Worm (Caenorhabditis elegans) whole organism, L4 larva: ENCODE measurements around the gene ran-1.

Source experiments
- D1046.2 ChIP-seq: fragments of 200-800 bp; sonication (Bioruptor generic); IDR thresholded peaks from 2 replicates; pipeline ENCODE4 v1.3.6; 2022; ENCODE audit warnings: missing genetic modification characterization, missing compliant biosample characterization
- F10B5.3 ChIP-seq: sonication (generic microtip); optimal IDR thresholded peaks from 2 replicates; lab custom pipeline; 2016; ENCODE audit warnings: mild to moderate bottlenecking, missing genetic modification characterization, missing compliant biosample characterization
- F37D6.2 ChIP-seq: sonication (generic microtip); optimal IDR thresholded peaks from 2 replicates; lab custom pipeline; 2016; ENCODE audit warnings: mild to moderate bottlenecking, missing genetic modification characterization, missing compliant biosample characterization
- Y105C5A.15 ChIP-seq: fragments of 200-800 bp; sonication (Bioruptor generic); IDR thresholded peaks from 2 replicates; pipeline ENCODE4 v1.3.6; 2022; ENCODE audit warnings: missing genetic modification characterization, missing compliant biosample characterization
- Y48G9A.11 ChIP-seq: fragments of 200-800 bp; sonication (Bioruptor generic); IDR thresholded peaks from 2 replicates; pipeline ENCODE4 v1.3.6; 2022; ENCODE audit warnings: missing genetic modification reagents, missing genetic modification characterization, missing compliant biosample characterization
- Y5F2A.4 ChIP-seq: fragments of 200-800 bp; sonication (Bioruptor generic); optimal IDR thresholded peaks from 2 replicates; lab custom pipeline; 2018; ENCODE audit warnings: mild to moderate bottlenecking, missing genetic modification characterization, missing compliant biosample characterization
- ZK337.2 ChIP-seq: fragments of 200-800 bp; sonication (Bioruptor generic); IDR thresholded peaks from 2 replicates; pipeline ENCODE4 v1.3.6; 2022; ENCODE audit warnings: missing genetic modification reagents, missing genetic modification characterization, missing compliant biosample characterization
- aha-1 ChIP-seq: fragments of 150-350 bp; peaks from one replicate; lab custom pipeline; 2014; ENCODE audit warnings: missing biosample characterization, missing genetic modification characterization
- ama-1 ChIP-seq: fragments of 150-350 bp; optimal IDR thresholded peaks from 2 replicates; lab custom pipeline; 2014; ENCODE audit warnings: inconsistent platforms, mixed read lengths
- ceh-20 ChIP-seq: fragments of 200-800 bp; sonication (Bioruptor generic); IDR thresholded peaks from 2 replicates; pipeline ENCODE4 v1.3.6; 2022; ENCODE audit warnings: missing genetic modification reagents, missing genetic modification characterization, missing compliant biosample characterization
- ceh-62 ChIP-seq: sonication (generic microtip); optimal IDR thresholded peaks from 2 replicates; lab custom pipeline; 2017; ENCODE audit warnings: missing biosample characterization, missing genetic modification characterization
- ceh-82 ChIP-seq: sonication (generic microtip); optimal IDR thresholded peaks from 2 replicates; lab custom pipeline; 2017; ENCODE audit warnings: missing biosample characterization, missing genetic modification characterization
- ces-1 ChIP-seq: fragments of 150-350 bp; sonication (generic microtip); optimal IDR thresholded peaks from 4 replicates; lab custom pipeline; 2014; ENCODE audit warnings: missing biosample characterization, missing genetic modification reagents, missing genetic modification characterization
- cey-2 ChIP-seq: sonication (generic microtip); optimal IDR thresholded peaks from 3 replicates; lab custom pipeline; 2017; ENCODE audit warnings: missing genetic modification characterization, mild to moderate bottlenecking, missing compliant biosample characterization, antibody characterized with exemption, borderline replicate concordance; ENCODE audit not compliant: insufficient read depth
- ctbp-1 ChIP-seq: fragments of 200-800 bp; sonication (Bioruptor generic); IDR thresholded peaks from 2 replicates; pipeline ENCODE4 v1.3.6; 2022; ENCODE audit warnings: missing genetic modification reagents, missing genetic modification characterization, missing compliant biosample characterization
- daf-12 ChIP-seq: fragments of 150-350 bp; optimal IDR thresholded peaks from 2 replicates; lab custom pipeline; 2014; ENCODE audit warnings: missing biosample characterization, missing genetic modification reagents, missing genetic modification characterization
- daf-16 ChIP-seq, 3 experiments: sonication (generic microtip); optimal IDR thresholded peaks; 2 replicates each; lab custom pipeline; 2016 to 2017; ENCODE audit warnings: missing genetic modification characterization in 3 of 3, missing genetic modification reagents in 3 of 3, mild to moderate bottlenecking in 2 of 3, missing compliant biosample characterization in 2 of 3, missing biosample characterization in 1 of 3, moderate library complexity in 1 of 3
- daf-19 ChIP-seq: fragments of 200-800 bp; sonication (Bioruptor generic); conservative IDR thresholded peaks from 2 replicates; pipeline ENCODE4 v1.3.6; 2022; ENCODE audit warnings: missing genetic modification characterization, missing compliant biosample characterization
- dmd-8 ChIP-seq: fragments of 200-800 bp; sonication (Bioruptor generic); IDR thresholded peaks from 2 replicates; pipeline ENCODE4 v1.3.6; 2022; ENCODE audit warnings: missing genetic modification characterization, missing compliant biosample characterization
- dpl-1 ChIP-seq: fragments of 150-350 bp; optimal IDR thresholded peaks from 2 replicates; lab custom pipeline; 2014; ENCODE audit warnings: missing biosample characterization, missing genetic modification reagents, missing genetic modification characterization
- dve-1 ChIP-seq: sonication (generic microtip); optimal IDR thresholded peaks from 2 replicates; lab custom pipeline; 2017; ENCODE audit warnings: antibody characterized with exemption, mild to moderate bottlenecking, missing genetic modification characterization, missing compliant biosample characterization; ENCODE audit not compliant: insufficient read depth
- fos-1 ChIP-seq: fragments of 150-350 bp; optimal IDR thresholded peaks from 2 replicates; lab custom pipeline; 2014; ENCODE audit warnings: missing biosample characterization, missing genetic modification characterization
- gei-8 ChIP-seq: fragments of 200-800 bp; sonication (Bioruptor generic); optimal IDR thresholded peaks from 2 replicates; lab custom pipeline; 2018; ENCODE audit warnings: mild to moderate bottlenecking, missing genetic modification characterization, missing compliant biosample characterization
- hif-1 ChIP-seq, 2 experiments: sonication (generic microtip); optimal IDR thresholded peaks; 2 replicates each; lab custom pipeline; 2016 to 2017; ENCODE audit warnings: missing compliant biosample characterization in 2 of 2, missing genetic modification characterization in 2 of 2, missing genetic modification reagents in 2 of 2, missing genotype in 2 of 2, mild to moderate bottlenecking in 1 of 2
- hmg-1.1 ChIP-seq: fragments of 200-800 bp; sonication (Bioruptor generic); IDR thresholded peaks from 2 replicates; pipeline ENCODE4 v1.3.6; 2022; ENCODE audit warnings: missing genetic modification reagents, missing genetic modification characterization, missing compliant biosample characterization
- jun-1 ChIP-seq: fragments of 150-350 bp; optimal IDR thresholded peaks from 2 replicates; lab custom pipeline; 2014; ENCODE audit warnings: missing biosample characterization, missing genetic modification reagents, missing genetic modification characterization
- lin-1 ChIP-seq: fragments of 200-800 bp; sonication (Bioruptor generic); IDR thresholded peaks from 2 replicates; pipeline ENCODE4 v1.3.6; 2022; ENCODE audit warnings: missing genetic modification reagents, missing genetic modification characterization, missing compliant biosample characterization
- lin-39 ChIP-seq: fragments of 150-350 bp; optimal IDR thresholded peaks from 2 replicates; lab custom pipeline; 2014; ENCODE audit warnings: missing biosample characterization, missing genetic modification reagents, missing genetic modification characterization
- lir-3 ChIP-seq: sonication (generic microtip); optimal IDR thresholded peaks from 2 replicates; lab custom pipeline; 2016; ENCODE audit warnings: mild to moderate bottlenecking, missing genetic modification characterization, missing compliant biosample characterization
- mdl-1 ChIP-seq, 2 experiments: fragments of 150-350 bp in 1 of 2; sonication (generic microtip) in 1 of 2; optimal IDR thresholded peaks; 2 replicates each; lab custom pipeline; 2014 to 2017; ENCODE audit warnings: missing biosample characterization in 2 of 2, missing genetic modification characterization in 2 of 2
- mdt-29 ChIP-seq: fragments of 200-800 bp; sonication (Bioruptor generic); IDR thresholded peaks from 2 replicates; pipeline ENCODE4 v1.3.6; 2022; ENCODE audit warnings: missing genetic modification reagents, missing genetic modification characterization, missing compliant biosample characterization
- nhr-102 ChIP-seq: sonication (generic microtip); optimal IDR thresholded peaks from 2 replicates; lab custom pipeline; 2016; ENCODE audit warnings: mild to moderate bottlenecking, missing genetic modification characterization, moderate library complexity, missing compliant biosample characterization
- nhr-111 ChIP-seq: fragments of 200-800 bp; sonication (Bioruptor generic); optimal IDR thresholded peaks from 2 replicates; lab custom pipeline; 2018; ENCODE audit warnings: mild to moderate bottlenecking, missing genetic modification characterization, missing compliant biosample characterization
- nhr-237 ChIP-seq: sonication (generic microtip); optimal IDR thresholded peaks from 2 replicates; lab custom pipeline; 2017; ENCODE audit warnings: missing biosample characterization, missing genetic modification characterization
- nhr-25 ChIP-seq: sonication (generic microtip); optimal IDR thresholded peaks from 2 replicates; lab custom pipeline; 2017; ENCODE audit warnings: missing genetic modification characterization, mild to moderate bottlenecking, missing compliant biosample characterization, antibody characterized with exemption, moderate library complexity, borderline replicate concordance; ENCODE audit not compliant: insufficient read depth
- nhr-28 ChIP-seq: fragments of 150-350 bp; optimal IDR thresholded peaks from 2 replicates; lab custom pipeline; 2014; ENCODE audit warnings: missing biosample characterization, missing genetic modification characterization
- nhr-42 ChIP-seq: fragments of 200-800 bp; sonication (Bioruptor generic); IDR thresholded peaks from 2 replicates; pipeline ENCODE4 v1.3.6; 2022; ENCODE audit warnings: missing genetic modification characterization, missing compliant biosample characterization
- nhr-48 ChIP-seq: sonication (generic microtip); optimal IDR thresholded peaks from 2 replicates; lab custom pipeline; 2016; ENCODE audit warnings: mild to moderate bottlenecking, missing genetic modification characterization, missing compliant biosample characterization
- nhr-76 ChIP-seq: fragments of 150-350 bp; optimal IDR thresholded peaks from 2 replicates; lab custom pipeline; 2014; ENCODE audit warnings: missing biosample characterization, missing genetic modification characterization
- saeg-2 ChIP-seq: fragments of 200-800 bp; sonication (Bioruptor generic); IDR thresholded peaks from 2 replicates; pipeline ENCODE4 v1.3.6; 2022; ENCODE audit warnings: missing genetic modification reagents, missing genetic modification characterization, missing compliant biosample characterization
- set-16 ChIP-seq: fragments of 200-800 bp; sonication (Bioruptor generic); IDR thresholded peaks from 2 replicates; pipeline ENCODE4 v1.3.6; 2022; ENCODE audit warnings: missing genetic modification reagents, missing genetic modification characterization, missing compliant biosample characterization
- spr-1 ChIP-seq: sonication (generic microtip); optimal IDR thresholded peaks from 2 replicates; lab custom pipeline; 2016; ENCODE audit warnings: mild to moderate bottlenecking, missing genetic modification characterization, missing compliant biosample characterization
- unc-130 ChIP-seq: sonication (generic microtip); optimal IDR thresholded peaks from 2 replicates; lab custom pipeline; 2016; ENCODE audit warnings: missing genetic modification reagents, missing genetic modification characterization, missing compliant biosample characterization
- unc-62 ChIP-seq, 3 experiments: fragments of 150-350 bp in 1 of 3; sonication (generic microtip); optimal IDR thresholded peaks in 2 of 3; peaks in 1 of 3; 1 replicate in 1 of 3; 2 replicates in 2 of 3; lab custom pipeline; 2014 to 2017; ENCODE audit warnings: missing biosample characterization in 3 of 3, missing genetic modification characterization in 3 of 3, missing genetic modification reagents in 3 of 3, missing genotype in 1 of 3
- vab-7 ChIP-seq: fragments of 200-800 bp; sonication (Bioruptor generic); IDR thresholded peaks from 2 replicates; pipeline ENCODE4 v1.3.6; 2022; ENCODE audit warnings: missing genetic modification reagents, missing genetic modification characterization, missing compliant biosample characterization
- zag-1 ChIP-seq: fragments of 150-350 bp; optimal IDR thresholded peaks from 2 replicates; lab custom pipeline; 2014; ENCODE audit warnings: missing biosample characterization, missing genetic modification characterization
- zfp-2 ChIP-seq: sonication (generic microtip); optimal IDR thresholded peaks from 2 replicates; lab custom pipeline; 2016; ENCODE audit warnings: mild to moderate bottlenecking, missing genetic modification characterization, missing compliant biosample characterization
- zip-11 ChIP-seq: fragments of 200-800 bp; sonication (Bioruptor generic); IDR thresholded peaks from 2 replicates; pipeline ENCODE4 v1.3.6; 2022; ENCODE audit warnings: missing genetic modification characterization, missing compliant biosample characterization
- zip-2 ChIP-seq: fragments of 150-350 bp; optimal IDR thresholded peaks from 2 replicates; lab custom pipeline; 2014; ENCODE audit warnings: missing biosample characterization, missing genetic modification characterization
- ztf-11 ChIP-seq: fragments of 150-350 bp; optimal IDR thresholded peaks from 2 replicates; lab custom pipeline; 2014; ENCODE audit warnings: missing biosample characterization, missing genetic modification characterization

Gene ran-1

ce11 chrIII:10720170-10720569 is 27.4 kb downstream of the ran-1 start:
- TF ChIP-seq lir-3 (tag; lab: Kevin White, UChicago), result no peak
- peak; percentile 93 for TF ChIP-seq hmg-1.1 (GFP tag; lab: Robert Waterston, UW)
- no peak for TF ChIP-seq aha-1 (tag; lab: Kevin White, UChicago)
- TF ChIP-seq nhr-76 (tag; lab: Kevin White, UChicago), result no peak
- TF ChIP-seq nhr-42 (GFP tag; lab: Robert Waterston, UW), result 0 out of 2 replicates have a peak, but pooled peaks have one; percentile 23
- TF ChIP-seq fos-1 (tag; lab: Kevin White, UChicago), result no peak
- peak; percentile 29 for TF ChIP-seq ama-1 (lab: Kevin White, UChicago)
- peak in 1 of 2 experiments; percentile 90 for TF ChIP-seq hif-1 (tag; optimal IDR thresholded peaks at IDR 0.05; lab: Kevin White, UChicago)
- TF ChIP-seq ceh-82 (tag; lab: Kevin White, UChicago), result no peak
- TF ChIP-seq zip-11 (GFP tag; lab: Robert Waterston, UW), result no peak
- TF ChIP-seq lin-1 (GFP tag; lab: Robert Waterston, UW), result peak; percentile 93
- peak; percentile 90 for TF ChIP-seq dve-1 (tag; lab: Kevin White, UChicago)
- peak; percentile 24 for TF ChIP-seq Y5F2A.4 (GFP tag; lab: Kevin White, UChicago)
- no peak for TF ChIP-seq daf-19
- peak; percentile 78 for TF ChIP-seq ctbp-1
- peak; percentile 74 for TF ChIP-seq set-16 (GFP tag; lab: Robert Waterston, UW)
- TF ChIP-seq nhr-25 (tag; lab: Kevin White, UChicago), result peak; percentile 56
- TF ChIP-seq unc-130, result peak; percentile 27
- TF ChIP-seq ceh-62 (tag; lab: Kevin White, UChicago), result no peak
- no peak for TF ChIP-seq nhr-237
- TF ChIP-seq D1046.2 (GFP tag; lab: Robert Waterston, UW), result no peak
- TF ChIP-seq unc-62 (GFP tag; optimal IDR thresholded peaks at IDR 0.05 in 1 of 2; lab: Kevin White, UChicago), result no peak
- no peak for TF ChIP-seq unc-62 (tag; optimal IDR thresholded peaks at IDR 0.05; lab: Kevin White, UChicago)
- no peak for TF ChIP-seq dmd-8 (GFP tag; lab: Robert Waterston, UW)
- peak; percentile 69 for TF ChIP-seq nhr-102 (tag; lab: Kevin White, UChicago)
- TF ChIP-seq saeg-2 (GFP tag; lab: Robert Waterston, UW), result peak; percentile 61
- TF ChIP-seq spr-1 (tag; lab: Kevin White, UChicago), result peak; percentile 32
- no peak for TF ChIP-seq zip-2 (tag; lab: Kevin White, UChicago)
- TF ChIP-seq daf-16 (GFP tag; optimal IDR thresholded peaks at IDR 0.05; lab: Kevin White, UChicago), result peak in 1 of 2 experiments; percentile 93
- TF ChIP-seq daf-16 (tag; optimal IDR thresholded peaks at IDR 0.05; lab: Kevin White, UChicago), result peak; percentile 95
- TF ChIP-seq Y105C5A.15 (GFP tag; lab: Robert Waterston, UW), result 0 out of 2 replicates have a peak, but pooled peaks have one; percentile 54
- TF ChIP-seq ceh-20 (GFP tag; lab: Robert Waterston, UW), result peak; percentile 79
- TF ChIP-seq F37D6.2 (tag; lab: Kevin White, UChicago), result peak; percentile 43
- TF ChIP-seq daf-12 (tag; lab: Kevin White, UChicago), result no peak
- TF ChIP-seq ZK337.2 (GFP tag; lab: Robert Waterston, UW), result no peak
- no peak for TF ChIP-seq F10B5.3
- no peak for TF ChIP-seq zag-1 (tag; lab: Kevin White, UChicago)
- 0 out of 2 replicates have a peak, but pooled peaks have one; percentile 23 for TF ChIP-seq vab-7 (GFP tag; lab: Robert Waterston, UW)
- no peak for TF ChIP-seq Y48G9A.11 (GFP tag; lab: Robert Waterston, UW)
- no peak for TF ChIP-seq ztf-11 (tag; lab: Kevin White, UChicago)
- peak; percentile 17 to 53 for TF ChIP-seq mdl-1 (tag; optimal IDR thresholded peaks at IDR 0.05; lab: Kevin White, UChicago)
- TF ChIP-seq dpl-1 (GFP tag; lab: Kevin White, UChicago), result peak; percentile 52
- TF ChIP-seq jun-1 (tag; lab: Kevin White, UChicago), result peak; percentile 17
- TF ChIP-seq gei-8, result peak; percentile 57
- no peak for TF ChIP-seq lin-39
- TF ChIP-seq zfp-2 (tag; lab: Kevin White, UChicago), result no peak
- no peak for TF ChIP-seq nhr-111 (GFP tag; lab: Kevin White, UChicago)
- TF ChIP-seq nhr-48 (tag; lab: Kevin White, UChicago), result peak; percentile 80
- TF ChIP-seq nhr-28 (tag; lab: Kevin White, UChicago), result peak; percentile 85
- TF ChIP-seq ces-1 (GFP tag; lab: Kevin White, UChicago), result no peak
- no peak for TF ChIP-seq cey-2
- peak; percentile 72; the same call in 1 of the 2 replicates for TF ChIP-seq mdt-29 (GFP tag; lab: Robert Waterston, UW)
